Fruit fly (Drosophila melanogaster) whole organism, embryonic: Measurements from ENCODE around the gene CG45099.

ENCODE experiments used
- CG10565 ChIP-seq: fragments of 200-800 bp; sonication (Bioruptor generic); optimal IDR thresholded peaks from 3 replicates; lab custom pipeline; 2016; ENCODE audit warnings: missing biosample characterization, mild to moderate bottlenecking, missing genetic modification characterization
- CG10654 ChIP-seq: fragments of 200-800 bp; sonication (Bioruptor generic); optimal IDR thresholded peaks from 2 replicates; lab custom pipeline; 2016; ENCODE audit warnings: missing biosample characterization, missing genetic modification characterization
- CG11398 ChIP-seq: fragments of 200-800 bp; sonication (Bioruptor generic); optimal IDR thresholded peaks from 2 replicates; lab custom pipeline; 2016; ENCODE audit warnings: missing biosample characterization, missing genetic modification characterization
- CG12769 ChIP-seq: fragments of 200-800 bp; sonication (Bioruptor generic); optimal IDR thresholded peaks from 2 replicates; lab custom pipeline; 2019; ENCODE audit warnings: missing biosample characterization, mild to moderate bottlenecking, missing genetic modification characterization, moderate library complexity
- CG13123 ChIP-seq: fragments of 200-800 bp; sonication (Bioruptor generic); optimal IDR thresholded peaks from 2 replicates; lab custom pipeline; 2016; ENCODE audit warnings: missing biosample characterization, missing genetic modification characterization
- CG13287 ChIP-seq: fragments of 200-800 bp; sonication (Bioruptor generic); IDR thresholded peaks from 2 replicates; pipeline ENCODE4 v1.3.6; 2022; ENCODE audit warnings: missing biosample characterization, missing genetic modification characterization; ENCODE audit not compliant: partially characterized antibody
- CG14441 ChIP-seq: fragments of 200-800 bp; sonication (Bioruptor generic); IDR thresholded peaks from 2 replicates; pipeline ENCODE4 v1.3.6; 2022; ENCODE audit warnings: missing biosample characterization, missing genetic modification characterization
- CG14710 ChIP-seq: fragments of 200-800 bp; sonication (Bioruptor generic); optimal IDR thresholded peaks from 3 replicates; lab custom pipeline; 2019; ENCODE audit warnings: missing biosample characterization, mild to moderate bottlenecking, missing genetic modification characterization, moderate library complexity
- CG15011 ChIP-seq: fragments of 200-800 bp; sonication (Bioruptor generic); optimal IDR thresholded peaks from 3 replicates; lab custom pipeline; 2018; ENCODE audit warnings: missing biosample characterization, mild to moderate bottlenecking, missing genetic modification characterization
- CG15601 ChIP-seq: fragments of 200-800 bp; sonication (Bioruptor generic); optimal IDR thresholded peaks from 3 replicates; lab custom pipeline; 2019; ENCODE audit warnings: missing biosample characterization, mild to moderate bottlenecking, missing genetic modification characterization, moderate library complexity
- CG1602 ChIP-seq: fragments of 200-800 bp; sonication (Bioruptor generic); optimal IDR thresholded peaks from 3 replicates; lab custom pipeline; 2016; ENCODE audit warnings: missing biosample characterization, missing genetic modification characterization
- CG2202 ChIP-seq: fragments of 200-800 bp; sonication (Bioruptor generic); optimal IDR thresholded peaks from 2 replicates; lab custom pipeline; 2018; ENCODE audit warnings: missing biosample characterization, mild to moderate bottlenecking, missing genetic modification characterization
- CG2678 ChIP-seq: fragments of 200-800 bp; sonication (Bioruptor generic); optimal IDR thresholded peaks from 3 replicates; lab custom pipeline; 2019; ENCODE audit warnings: missing biosample characterization, mild to moderate bottlenecking, missing genetic modification characterization, moderate library complexity
- CG30431 ChIP-seq: fragments of 200-800 bp; sonication (Bioruptor generic); optimal IDR thresholded peaks from 2 replicates; lab custom pipeline; 2017; ENCODE audit warnings: missing biosample characterization, missing genetic modification characterization
- CG32767 ChIP-seq: fragments of 200-800 bp; sonication (Bioruptor generic); IDR thresholded peaks from 2 replicates; pipeline ENCODE4 v1.3.6; 2022; ENCODE audit warnings: missing biosample characterization, missing genetic modification characterization
- CG33557 ChIP-seq: fragments of 200-800 bp; sonication (Bioruptor generic); optimal IDR thresholded peaks from 2 replicates; lab custom pipeline; 2019; ENCODE audit warnings: missing biosample characterization, mild to moderate bottlenecking, missing genetic modification characterization, moderate library complexity
- CG3407 ChIP-seq: fragments of 200-800 bp; sonication (Bioruptor generic); optimal IDR thresholded peaks from 2 replicates; lab custom pipeline; 2018; ENCODE audit warnings: missing biosample characterization, mild to moderate bottlenecking, missing genetic modification characterization
- CG34224 ChIP-seq: fragments of 200-800 bp; sonication (Bioruptor generic); IDR thresholded peaks from 3 replicates; pipeline ENCODE4 v1.3.6; 2022; ENCODE audit warnings: missing biosample characterization, missing genetic modification characterization; ENCODE audit not compliant: partially characterized antibody
- CG4820 ChIP-seq: fragments of 200-800 bp; sonication (Bioruptor generic); optimal IDR thresholded peaks from 3 replicates; lab custom pipeline; 2016; ENCODE audit warnings: missing biosample characterization, missing genetic modification characterization
- CG7745 ChIP-seq: fragments of 200-800 bp; sonication (Bioruptor generic); optimal IDR thresholded peaks from 2 replicates; lab custom pipeline; 2018; ENCODE audit warnings: missing biosample characterization, mild to moderate bottlenecking, missing genetic modification characterization, moderate library complexity
- CG7839 ChIP-seq: fragments of 200-800 bp; sonication (Bioruptor generic); optimal IDR thresholded peaks from 3 replicates; lab custom pipeline; 2018; ENCODE audit warnings: missing biosample characterization, mild to moderate bottlenecking, missing genetic modification characterization, moderate library complexity
- CG7987 ChIP-seq: fragments of 200-800 bp; sonication (Bioruptor generic); optimal IDR thresholded peaks from 2 replicates; lab custom pipeline; 2018; ENCODE audit warnings: missing biosample characterization, mild to moderate bottlenecking, missing genetic modification characterization, moderate library complexity
- CG8290 ChIP-seq, 3 experiments: fragments of 200-800 bp; sonication (Bioruptor generic); optimal IDR thresholded peaks; 2 replicates each; lab custom pipeline; 2016 to 2019; ENCODE audit warnings: missing biosample characterization in 3 of 3, missing genetic modification characterization in 3 of 3, mild to moderate bottlenecking in 2 of 3, moderate library complexity in 1 of 3
- CG8924 ChIP-seq: fragments of 200-800 bp; optimal IDR thresholded peaks from 3 replicates; lab custom pipeline; 2019; ENCODE audit warnings: missing biosample characterization, mild to moderate bottlenecking, missing genetic modification characterization, moderate library complexity
- Doc3 ChIP-seq: fragments of 200-800 bp; sonication (Bioruptor generic); IDR thresholded peaks from 3 replicates; pipeline ENCODE4 v1.3.6; 2022; ENCODE audit warnings: missing biosample characterization, missing genetic modification characterization; ENCODE audit not compliant: partially characterized antibody
- Hey ChIP-seq: fragments of 200-800 bp; sonication (Bioruptor generic); optimal IDR thresholded peaks from 3 replicates; lab custom pipeline; 2018; ENCODE audit warnings: missing biosample characterization, mild to moderate bottlenecking, missing genetic modification characterization
- MBD-R2 ChIP-seq: fragments of 200-800 bp; sonication (Bioruptor generic); IDR thresholded peaks from 2 replicates; pipeline ENCODE4 v1.3.6; 2022; ENCODE audit warnings: missing biosample characterization, missing genetic modification characterization
- MESR4 ChIP-seq: fragments of 200-800 bp; sonication (Bioruptor generic); optimal IDR thresholded peaks from 2 replicates; lab custom pipeline; 2018; ENCODE audit warnings: missing biosample characterization, mild to moderate bottlenecking, missing genetic modification characterization, moderate library complexity
- Pdp1 ChIP-seq, 2 experiments: fragments of 200-800 bp; sonication (Bioruptor generic); optimal IDR thresholded peaks; 3 replicates each; lab custom pipeline; 2016; ENCODE audit warnings: missing biosample characterization in 2 of 2, missing genetic modification characterization in 2 of 2, mild to moderate bottlenecking in 1 of 2, moderate library complexity in 1 of 2
- Sox102F ChIP-seq: fragments of 200-800 bp; sonication (Bioruptor generic); optimal IDR thresholded peaks from 2 replicates; lab custom pipeline; 2018; ENCODE audit warnings: missing biosample characterization, mild to moderate bottlenecking, missing genetic modification characterization, moderate library complexity
- YL-1 ChIP-seq: fragments of 200-800 bp; sonication (Bioruptor generic); optimal IDR thresholded peaks from 3 replicates; lab custom pipeline; 2017; ENCODE audit warnings: missing biosample characterization, mild to moderate bottlenecking, missing genetic modification characterization
- amos ChIP-seq: fragments of 200-800 bp; sonication (Bioruptor generic); IDR thresholded peaks from 2 replicates; pipeline ENCODE4 v1.3.6; 2022; ENCODE audit warnings: missing biosample characterization, missing genetic modification characterization; ENCODE audit not compliant: partially characterized antibody
- ase ChIP-seq: fragments of 200-800 bp; sonication (Bioruptor generic); IDR thresholded peaks from 3 replicates; pipeline ENCODE4 v1.3.6; 2022; ENCODE audit warnings: missing biosample characterization, missing genetic modification characterization
- bcd ChIP-seq: fragments of 200-800 bp; sonication (Bioruptor generic); optimal IDR thresholded peaks from 2 replicates; lab custom pipeline; 2017; ENCODE audit warnings: missing biosample characterization, mild to moderate bottlenecking, missing genetic modification characterization
- br ChIP-seq: fragments of >200 bp; optimal IDR thresholded peaks from 2 replicates; lab custom pipeline; 2017
- cad ChIP-seq: fragments of >200 bp; optimal IDR thresholded peaks from 2 replicates; lab custom pipeline; 2017; ENCODE audit warnings: missing biosample characterization, missing genetic modification characterization
- crp ChIP-seq, 2 experiments: fragments of 200-800 bp; sonication (Bioruptor generic); optimal IDR thresholded peaks; 2 replicates in 1 of 2; 3 replicates in 1 of 2; lab custom pipeline; 2017; ENCODE audit warnings: missing biosample characterization in 2 of 2, missing genetic modification characterization in 2 of 2, mild to moderate bottlenecking in 1 of 2, moderate library complexity in 1 of 2
- dm ChIP-seq: fragments of 200-800 bp; sonication (Bioruptor generic); optimal IDR thresholded peaks from 3 replicates; lab custom pipeline; 2016; ENCODE audit warnings: missing biosample characterization, missing genetic modification characterization
- ewg ChIP-seq: fragments of 200-800 bp; sonication (Bioruptor generic); optimal IDR thresholded peaks from 3 replicates; lab custom pipeline; 2017; ENCODE audit warnings: mild to moderate bottlenecking, missing biosample characterization, missing genetic modification reagents, missing genetic modification characterization
- fd96Cb ChIP-seq: fragments of 200-800 bp; sonication (Bioruptor generic); optimal IDR thresholded peaks from 2 replicates; lab custom pipeline; 2018; ENCODE audit warnings: missing biosample characterization, mild to moderate bottlenecking, missing genetic modification characterization, moderate library complexity
- gem ChIP-seq: fragments of 200-800 bp; sonication (Bioruptor generic); optimal IDR thresholded peaks from 2 replicates; lab custom pipeline; 2019; ENCODE audit warnings: missing biosample characterization, mild to moderate bottlenecking, missing genetic modification characterization, moderate library complexity
- gsb ChIP-seq: fragments of 200-800 bp; sonication (Bioruptor generic); IDR thresholded peaks from 2 replicates; pipeline ENCODE4 v1.3.6; 2022; ENCODE audit warnings: missing biosample characterization, missing genetic modification characterization
- mam ChIP-seq: fragments of 200-800 bp; sonication (Bioruptor generic); optimal IDR thresholded peaks from 3 replicates; lab custom pipeline; 2016; ENCODE audit warnings: missing biosample characterization, missing genetic modification characterization
- mld ChIP-seq: fragments of 200-800 bp; sonication (Bioruptor generic); IDR thresholded peaks from 3 replicates; pipeline ENCODE4 v1.3.6; 2022; ENCODE audit warnings: missing biosample characterization, missing genetic modification characterization; ENCODE audit not compliant: partially characterized antibody
- nau ChIP-seq: fragments of 200-800 bp; sonication (Bioruptor generic); optimal IDR thresholded peaks from 3 replicates; lab custom pipeline; 2017; ENCODE audit warnings: missing biosample characterization, mild to moderate bottlenecking, missing genetic modification characterization, missing genetic modification reagents
- nmo ChIP-seq: fragments of 200-800 bp; sonication (Bioruptor generic); optimal IDR thresholded peaks from 2 replicates; lab custom pipeline; 2018; ENCODE audit warnings: missing biosample characterization, mild to moderate bottlenecking, missing genetic modification characterization, moderate library complexity
- onecut ChIP-seq: fragments of 200-800 bp; sonication (Bioruptor generic); IDR thresholded peaks from 2 replicates; pipeline ENCODE4 v1.3.6; 2022; ENCODE audit warnings: missing biosample characterization, missing genetic modification characterization
- tll ChIP-seq, 2 experiments: fragments of 200-800 bp in 1 of 2; fragments of >200 bp in 1 of 2; sonication (Bioruptor generic) in 1 of 2; optimal IDR thresholded peaks; 2 replicates each; lab custom pipeline; 2017 to 2019; ENCODE audit warnings: missing biosample characterization in 2 of 2, missing genetic modification characterization in 2 of 2, mild to moderate bottlenecking in 1 of 2, moderate library complexity in 1 of 2

Gene CG45099

DNA sequence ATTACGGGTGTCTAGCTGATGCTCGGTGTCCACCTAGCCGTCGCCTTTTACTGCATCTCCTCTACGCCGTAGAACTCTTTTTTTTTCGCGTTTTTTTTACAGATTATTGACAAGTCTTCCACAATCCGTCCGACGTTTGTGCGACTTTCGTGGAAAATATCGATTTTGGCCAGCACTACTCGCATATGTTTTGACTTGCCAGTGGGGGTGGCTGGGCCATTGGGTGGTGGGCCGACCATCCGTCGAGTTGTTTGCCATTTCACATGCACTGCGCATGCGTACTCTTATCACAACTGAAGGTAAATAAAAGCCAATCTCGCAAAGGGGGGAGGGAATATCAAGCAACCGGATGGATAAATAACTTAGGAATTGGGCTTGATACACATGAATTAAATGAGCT lies 2.3 kb downstream of the CG45099 start, which contains the start of gene CG13409:
TSS of gene CG13409 (minus strand) at position 163 of the 400 bp plus-strand sequence.
- TF ChIP-seq CG32767 (GFP tag; lab: Robert Waterston, UW) (no peak), onecut (peak; percentile 97), CG13123 (no peak), ase (GFP tag; lab: Robert Waterston, UW) (no peak), fd96Cb (tag; lab: Kevin White, UChicago) (no peak), CG8290 (GFP tag; optimal IDR thresholded peaks at IDR 0.05; lab: Kevin White, UChicago) (no peak), CG8290 (tag; optimal IDR thresholded peaks at IDR 0.05; lab: Kevin White, UChicago) (no peak), bcd (GFP tag; lab: Kevin White, UChicago) (no peak), MESR4 (peak; percentile 10), CG10565 (GFP tag; lab: Kevin White, UChicago) (no peak), CG7745 (tag; lab: Kevin White, UChicago) (no peak), Sox102F (GFP tag; lab: Kevin White, UChicago) (no peak), ewg (GFP tag; lab: Kevin White, UChicago) (peak; percentile 78), CG2202 (tag; lab: Kevin White, UChicago) (no peak), gsb (no peak), CG15601 (no peak), CG12769 (tag; lab: Kevin White, UChicago) (no peak), CG3407 (GFP tag; lab: Kevin White, UChicago) (no peak), CG10654 (no peak), nmo (GFP tag; lab: Kevin White, UChicago) (no peak), MBD-R2 (peak; percentile 21; the same call in 1 of the 2 replicates)
- TF ChIP-seq, all 482 proteins: peak for 4

DNA sequence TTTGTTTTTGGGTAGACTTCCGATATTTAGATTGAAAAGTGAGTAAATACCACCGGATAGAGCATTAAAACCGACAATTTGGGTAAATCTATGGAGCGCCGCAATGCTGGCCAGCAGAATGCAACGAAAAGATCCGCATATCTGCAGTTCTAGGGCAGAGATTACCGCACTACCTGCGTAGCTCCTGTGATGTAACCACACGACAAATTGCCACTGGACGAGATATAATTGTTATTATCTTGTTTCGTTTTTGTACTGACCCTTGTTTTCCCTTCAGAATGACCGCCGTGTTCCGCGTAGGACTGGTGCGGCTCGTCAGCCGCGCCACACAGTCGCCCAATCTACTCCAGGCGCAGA lies 6.4 kb downstream of the CG45099 start:
- no peak for TF ChIP-seq CG14441 (GFP tag; lab: Robert Waterston, UW)
- TF ChIP-seq CG33557 (GFP tag; lab: Kevin White, UChicago), result no peak
- no peak for TF ChIP-seq amos (GFP tag; lab: Robert Waterston, UW)
- TF ChIP-seq MESR4, result peak; percentile 73
- no peak for TF ChIP-seq Sox102F (GFP tag; lab: Kevin White, UChicago)
- 0 out of 2 replicates have a peak, but pooled peaks have one; percentile 2 for TF ChIP-seq CG13287 (GFP tag; lab: Robert Waterston, UW)
- no peak for TF ChIP-seq cad (GFP tag; lab: Kevin White, UChicago)
- TF ChIP-seq CG4820 (GFP tag; lab: Kevin White, UChicago), result no peak
- TF ChIP-seq CG11398, result no peak
- no peak for TF ChIP-seq CG7987
- TF ChIP-seq CG2678 (tag; lab: Kevin White, UChicago), result no peak
- TF ChIP-seq gem (tag; lab: Kevin White, UChicago), result no peak
- peak in 1 of 2 experiments; percentile 97 for TF ChIP-seq Pdp1 (GFP tag; optimal IDR thresholded peaks at IDR 0.05; lab: Kevin White, UChicago)
- no peak for TF ChIP-seq nau
- TF ChIP-seq CG14710 (tag; lab: Kevin White, UChicago), result peak; percentile 3
- TF ChIP-seq CG8924 (tag; lab: Kevin White, UChicago), result no peak
- TF ChIP-seq CG30431 (GFP tag; lab: Kevin White, UChicago), result no peak
- no peak for TF ChIP-seq CG1602 (GFP tag; lab: Kevin White, UChicago)
- no peak for TF ChIP-seq tll (GFP tag; optimal IDR thresholded peaks at IDR 0.05; lab: Kevin White, UChicago)
- no peak for TF ChIP-seq CG15011 (GFP tag; lab: Kevin White, UChicago)
- no peak for TF ChIP-seq Hey (tag; lab: Kevin White, UChicago)
- TF ChIP-seq CG13123, result no peak
- TF ChIP-seq br, result no peak
- TF ChIP-seq Doc3 (GFP tag; lab: Robert Waterston, UW), result no peak
- no peak for TF ChIP-seq mam (GFP tag; lab: Kevin White, UChicago)
- TF ChIP-seq CG7839 (tag; lab: Kevin White, UChicago), result no peak
- TF ChIP-seq YL-1 (GFP tag; lab: Kevin White, UChicago), result peak; percentile 26
- 0 out of 3 replicates have a peak, but pooled peaks have one; percentile 7 for TF ChIP-seq CG34224 (GFP tag; lab: Robert Waterston, UW)
- no peak for TF ChIP-seq crp (GFP tag; optimal IDR thresholded peaks at IDR 0.05; lab: Kevin White, UChicago)
- 0 out of 3 replicates have a peak, but pooled peaks have one; percentile 37 for TF ChIP-seq mld
- TF ChIP-seq dm, result no peak
- TF ChIP-seq, all 482 proteins: peak for 7
